1 fruit fly cellular context compared by ENCODE assay signal in the genomic region with DNA sequence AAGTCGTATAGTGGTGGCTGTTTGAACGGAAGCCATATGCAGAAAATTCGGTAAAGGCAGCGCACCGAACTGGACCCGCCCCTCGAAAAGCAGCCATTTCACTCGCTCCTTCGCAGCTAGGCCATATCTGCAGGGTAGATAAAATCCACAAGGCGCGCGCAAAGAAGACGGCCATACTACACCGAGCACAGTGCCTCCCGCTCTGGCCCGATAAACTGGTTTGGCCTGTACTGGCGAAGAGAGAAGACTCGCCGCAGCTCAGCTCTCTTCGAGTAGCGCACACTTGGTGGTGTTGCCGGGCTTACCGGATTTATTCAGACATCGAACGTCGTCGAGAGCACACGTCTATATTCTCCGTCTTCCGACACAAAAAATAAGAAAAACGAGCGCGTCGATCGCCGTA.
TF ChIP-seq lines count a peak whose summit lies in the region.

A gene (plus strand): TSS at position 311 of the 403 bp plus-strand sequence.

TF ChIP-seq in whole organism, embryonic, 481 proteins besides CTCF, POLR2A, EP300 and RAD21 (continued from another document):
- TF ChIP-seq usp (GFP tag; optimal IDR thresholded peaks at IDR 0.05; lab: Kevin White, UChicago) (no peak), CG2129 (GFP tag; IDR thresholded peaks at IDR 0.05; lab: Robert Waterston, UW; ENCODE audit: partially characterized antibody) (no peak), CG31388 (GFP tag; optimal IDR thresholded peaks at IDR 0.05; lab: Kevin White, UChicago) (no peak), CG11560 (tag; IDR thresholded peaks at IDR 0.05; lab: Robert Waterston, UW) (no peak), Usf (GFP tag; optimal IDR thresholded peaks at IDR 0.05; lab: Kevin White, UChicago) (no peak), gcm2 (GFP tag; optimal IDR thresholded peaks at IDR 0.05; lab: Kevin White, UChicago) (no peak), E2f1 (GFP tag; IDR thresholded peaks at IDR 0.05; lab: Robert Waterston, UW) (no peak), sna (GFP tag; IDR thresholded peaks at IDR 0.05; lab: Robert Waterston, UW; ENCODE audit: partially characterized antibody) (peak; percentile 62)
